Fruit fly (Drosophila melanogaster) whole organism, embryonic: Measurements from ENCODE around the gene CG13031.

Experiments used
- CG10147 ChIP-seq: fragments of 200-800 bp; sonication (Bioruptor generic); optimal IDR thresholded peaks from 2 replicates; lab custom pipeline; 2019; ENCODE audit warnings: missing biosample characterization, mild to moderate bottlenecking, missing genetic modification characterization, moderate library complexity
- CG10654 ChIP-seq: fragments of 200-800 bp; sonication (Bioruptor generic); optimal IDR thresholded peaks from 2 replicates; lab custom pipeline; 2016; ENCODE audit warnings: missing biosample characterization, missing genetic modification characterization
- CG11695 ChIP-seq: fragments of 200-800 bp; sonication (Bioruptor generic); IDR thresholded peaks from 3 replicates; pipeline ENCODE4 v1.3.6; 2022; ENCODE audit warnings: missing biosample characterization, missing genetic modification characterization
- CG12155 ChIP-seq: fragments of 200-800 bp; sonication (Bioruptor generic); optimal IDR thresholded peaks from 3 replicates; lab custom pipeline; 2016; ENCODE audit warnings: missing biosample characterization, missing genetic modification characterization
- CG13624 ChIP-seq: fragments of 200-800 bp; sonication (Bioruptor generic); optimal IDR thresholded peaks from 2 replicates; lab custom pipeline; 2016; ENCODE audit warnings: missing biosample characterization, missing genetic modification characterization
- CG15601 ChIP-seq: fragments of 200-800 bp; sonication (Bioruptor generic); optimal IDR thresholded peaks from 3 replicates; lab custom pipeline; 2019; ENCODE audit warnings: missing biosample characterization, mild to moderate bottlenecking, missing genetic modification characterization, moderate library complexity
- CG17186 ChIP-seq: fragments of 200-800 bp; sonication (Bioruptor generic); optimal IDR thresholded peaks from 3 replicates; lab custom pipeline; 2017; ENCODE audit warnings: missing biosample characterization, missing genetic modification reagents, missing genetic modification characterization
- CG1792 ChIP-seq: fragments of 200-800 bp; sonication (Bioruptor generic); optimal IDR thresholded peaks from 2 replicates; lab custom pipeline; 2016; ENCODE audit warnings: missing biosample characterization, missing genetic modification characterization
- CG18764 ChIP-seq: fragments of 200-800 bp; sonication (Bioruptor generic); optimal IDR thresholded peaks from 3 replicates; lab custom pipeline; 2016; ENCODE audit warnings: missing biosample characterization, missing genetic modification characterization
- CG2199 ChIP-seq: fragments of 200-800 bp; sonication (Bioruptor generic); IDR thresholded peaks from 3 replicates; pipeline ENCODE4 v1.3.6; 2022; ENCODE audit warnings: missing biosample characterization, missing genetic modification characterization
- CG31388 ChIP-seq: fragments of 200-800 bp; sonication (Bioruptor generic); optimal IDR thresholded peaks from 2 replicates; lab custom pipeline; 2016; ENCODE audit warnings: missing biosample characterization, missing genetic modification characterization
- CG34376 ChIP-seq: fragments of 200-800 bp; sonication (Bioruptor generic); optimal IDR thresholded peaks from 2 replicates; lab custom pipeline; 2018; ENCODE audit warnings: missing biosample characterization, mild to moderate bottlenecking, missing genetic modification characterization
- CG4424 ChIP-seq: fragments of 200-800 bp; sonication (Bioruptor generic); optimal IDR thresholded peaks from 3 replicates; lab custom pipeline; 2016; ENCODE audit warnings: missing biosample characterization, missing genetic modification characterization
- CG6175 ChIP-seq: fragments of 200-800 bp; sonication (Bioruptor generic); IDR thresholded peaks from 3 replicates; pipeline ENCODE4 v1.3.6; 2022; ENCODE audit warnings: missing biosample characterization, missing genetic modification characterization
- CG6272 ChIP-seq: fragments of 200-800 bp; sonication (Bioruptor generic); IDR thresholded peaks from 2 replicates; pipeline ENCODE4 v1.3.6; 2022; ENCODE audit warnings: missing biosample characterization, missing genetic modification characterization
- CG6765 ChIP-seq: fragments of 200-800 bp; sonication (Bioruptor generic); optimal IDR thresholded peaks from 3 replicates; lab custom pipeline; 2017; ENCODE audit warnings: missing biosample characterization, mild to moderate bottlenecking, missing genetic modification characterization
- CG9797 ChIP-seq: fragments of 200-800 bp; sonication (Bioruptor generic); optimal IDR thresholded peaks from 3 replicates; lab custom pipeline; 2018; ENCODE audit warnings: missing biosample characterization, mild to moderate bottlenecking, missing genetic modification characterization
- D ChIP-seq, 2 experiments: fragments of 200-800 bp in 1 of 2; fragments of >200 bp in 1 of 2; sonication (Bioruptor generic) in 1 of 2; optimal IDR thresholded peaks; 2 replicates in 1 of 2; 3 replicates in 1 of 2; lab custom pipeline; 2017; ENCODE audit warnings: mild to moderate bottlenecking in 1 of 2, missing biosample characterization in 1 of 2, missing genetic modification characterization in 1 of 2, missing genetic modification reagents in 1 of 2
- Drgx ChIP-seq: fragments of 200-800 bp; sonication (Bioruptor generic); IDR thresholded peaks from 2 replicates; pipeline ENCODE4 v1.3.6; 2022; ENCODE audit warnings: missing biosample characterization, missing genetic modification characterization
- Elba2 ChIP-seq: fragments of 200-800 bp; sonication (Bioruptor generic); optimal IDR thresholded peaks from 3 replicates; lab custom pipeline; 2016; ENCODE audit warnings: missing biosample characterization, missing genetic modification characterization
- Gug ChIP-seq: fragments of 200-800 bp; sonication (Bioruptor generic); IDR thresholded peaks from 4 replicates; pipeline ENCODE4 v1.3.6; 2022; ENCODE audit warnings: missing biosample characterization, missing genetic modification characterization
- HmgZ ChIP-seq: fragments of 200-800 bp; sonication (Bioruptor generic); optimal IDR thresholded peaks from 2 replicates; lab custom pipeline; 2018; ENCODE audit warnings: missing biosample characterization, mild to moderate bottlenecking, missing genetic modification characterization
- MTF-1 ChIP-seq: fragments of 200-800 bp; sonication (Bioruptor generic); optimal IDR thresholded peaks from 2 replicates; lab custom pipeline; 2018; ENCODE audit warnings: missing biosample characterization, mild to moderate bottlenecking, missing genetic modification characterization, borderline replicate concordance
- Sox100B ChIP-seq: fragments of 200-800 bp; sonication (Bioruptor generic); optimal IDR thresholded peaks from 3 replicates; lab custom pipeline; 2018; ENCODE audit warnings: missing biosample characterization, mild to moderate bottlenecking, missing genetic modification characterization
- bsh ChIP-seq, 2 experiments: fragments of 200-800 bp; sonication (Bioruptor generic); optimal IDR thresholded peaks; 2 replicates each; lab custom pipeline; 2017 to 2018; ENCODE audit warnings: mild to moderate bottlenecking in 2 of 2, missing biosample characterization in 2 of 2, missing genetic modification characterization in 2 of 2, moderate library complexity in 1 of 2
- dmrt11E ChIP-seq: fragments of 200-800 bp; sonication (Bioruptor generic); optimal IDR thresholded peaks from 3 replicates; lab custom pipeline; 2018; ENCODE audit warnings: missing biosample characterization, mild to moderate bottlenecking, missing genetic modification characterization, moderate library complexity
- ems ChIP-seq: fragments of 200-800 bp; sonication (Bioruptor generic); optimal IDR thresholded peaks from 3 replicates; lab custom pipeline; 2016; ENCODE audit warnings: missing biosample characterization, missing genetic modification characterization
- her ChIP-seq: fragments of 200-800 bp; sonication (Bioruptor generic); optimal IDR thresholded peaks from 2 replicates; lab custom pipeline; 2016; ENCODE audit warnings: missing biosample characterization, missing genetic modification characterization
- kay ChIP-seq: fragments of 200-800 bp; sonication (Bioruptor generic); optimal IDR thresholded peaks from 2 replicates; lab custom pipeline; 2016; ENCODE audit warnings: missing biosample characterization, missing genetic modification characterization
- ken ChIP-seq: fragments of 200-800 bp; sonication (Bioruptor generic); IDR thresholded peaks from 3 replicates; pipeline ENCODE4 v1.3.6; 2022; ENCODE audit warnings: missing biosample characterization, missing genetic modification characterization
- nerfin-2 ChIP-seq: fragments of 200-800 bp; sonication (Bioruptor generic); IDR thresholded peaks from 2 replicates; pipeline ENCODE4 v1.3.6; 2022; ENCODE audit warnings: missing biosample characterization, missing genetic modification characterization; ENCODE audit not compliant: partially characterized antibody
- oc ChIP-seq: fragments of 200-800 bp; sonication (Bioruptor generic); optimal IDR thresholded peaks from 2 replicates; lab custom pipeline; 2018; ENCODE audit warnings: missing biosample characterization, mild to moderate bottlenecking, missing genetic modification characterization, moderate library complexity
- peb ChIP-seq: fragments of 200-800 bp; sonication (Bioruptor generic); IDR thresholded peaks from 2 replicates; pipeline ENCODE4 v1.3.6; 2022; ENCODE audit warnings: missing biosample characterization, missing genetic modification characterization
- phol ChIP-seq: fragments of 200-800 bp; sonication (Bioruptor generic); optimal IDR thresholded peaks from 3 replicates; lab custom pipeline; 2018; ENCODE audit warnings: missing biosample characterization, mild to moderate bottlenecking, missing genetic modification characterization, moderate library complexity
- prd ChIP-seq, 3 experiments: fragments of >200 bp in 2 of 3; fragments of 200-800 bp in 1 of 3; sonication (Bioruptor generic) in 1 of 3; optimal IDR thresholded peaks in 2 of 3; IDR thresholded peaks in 1 of 3; 2 replicates in 2 of 3; 3 replicates in 1 of 3; pipeline versions ENCODE4 v1.3.6 to Lab custom; 2017 to 2022; ENCODE audit warnings: missing biosample characterization in 1 of 3, missing genetic modification characterization in 1 of 3
- sens ChIP-seq: fragments of 200-800 bp; sonication (Bioruptor generic); peaks from one replicate; lab custom pipeline; 2016; ENCODE audit warnings: missing biosample characterization, missing genetic modification characterization
- seq ChIP-seq: fragments of 200-800 bp; sonication (Bioruptor generic); IDR thresholded peaks from 2 replicates; pipeline ENCODE4 v1.3.6; 2022; ENCODE audit warnings: missing biosample characterization, missing genetic modification characterization
- stc ChIP-seq: fragments of 200-800 bp; sonication (Bioruptor generic); IDR thresholded peaks from 2 replicates; pipeline ENCODE4 v1.3.6; 2022; ENCODE audit warnings: missing biosample characterization, missing genetic modification characterization
- tll ChIP-seq, 2 experiments: fragments of 200-800 bp in 1 of 2; fragments of >200 bp in 1 of 2; sonication (Bioruptor generic) in 1 of 2; optimal IDR thresholded peaks; 2 replicates each; lab custom pipeline; 2017 to 2019; ENCODE audit warnings: missing biosample characterization in 2 of 2, missing genetic modification characterization in 2 of 2, mild to moderate bottlenecking in 1 of 2, moderate library complexity in 1 of 2
- vnd ChIP-seq: fragments of 200-800 bp; sonication (Bioruptor generic); IDR thresholded peaks from 3 replicates; pipeline ENCODE4 v1.3.6; 2022; ENCODE audit warnings: missing biosample characterization, missing genetic modification characterization; ENCODE audit not compliant: partially characterized antibody

The CG13031 gene

dm6 chr3L:16760274-16760673 lies 35.6 kb downstream of the CG13031 start (continued):
- TF ChIP-seq HmgZ (tag; lab: Kevin White, UChicago) = no peak
- no peak for TF ChIP-seq CG18764 (GFP tag; lab: Kevin White, UChicago)
- no peak for TF ChIP-seq stc (GFP tag; lab: Robert Waterston, UW)
- no peak for TF ChIP-seq CG10654
- no peak for TF ChIP-seq seq (GFP tag; lab: Robert Waterston, UW)
- TF ChIP-seq MTF-1 = no peak
- TF ChIP-seq nerfin-2 (GFP tag; lab: Robert Waterston, UW) = no peak
- TF ChIP-seq CG31388 (GFP tag; lab: Kevin White, UChicago) = no peak
- no peak for TF ChIP-seq her (GFP tag; lab: Kevin White, UChicago)
- TF ChIP-seq CG1792 (GFP tag; lab: Kevin White, UChicago) = no peak
- TF ChIP-seq CG6175 (GFP tag; lab: Robert Waterston, UW) = no peak
- no peak for TF ChIP-seq CG11695
- TF ChIP-seq CG9797 (GFP tag; lab: Kevin White, UChicago) = no peak
- TF ChIP-seq CG10147 = no peak
- no peak for TF ChIP-seq ems (GFP tag; lab: Kevin White, UChicago)
- TF ChIP-seq CG6765 (GFP tag; lab: Kevin White, UChicago) = no peak

- TF ChIP-seq CG6272 (GFP tag; lab: Robert Waterston, UW) (no peak), ken (no peak), sens (GFP tag; lab: Kevin White, UChicago) (peak; percentile 1), CG34376 (GFP tag; lab: Kevin White, UChicago) (no peak), dmrt11E (tag; lab: Kevin White, UChicago) (peak; percentile 18), bsh (GFP tag; optimal IDR thresholded peaks at IDR 0.05; lab: Kevin White, UChicago) (peak; percentile 9 to 64), CG13624 (GFP tag; lab: Kevin White, UChicago) (no peak), Gug (GFP tag; lab: Robert Waterston, UW) (no peak), CG12155 (GFP tag; lab: Kevin White, UChicago) (no peak), her (GFP tag; lab: Kevin White, UChicago) (no peak), phol (tag; lab: Kevin White, UChicago) (peak; percentile 4), CG31388 (GFP tag; lab: Kevin White, UChicago) (no peak), oc (tag; lab: Kevin White, UChicago) (no peak), kay (no peak), CG2199 (GFP tag; lab: Robert Waterston, UW) (peak; percentile 84; the same call in 1 of the 3 replicates), CG17186 (no peak), Drgx (peak; percentile 30; the same call in 1 of the 2 replicates), D (optimal IDR thresholded peaks at IDR 0.05; lab: Kevin White, UChicago) (peak; percentile 58), D (GFP tag; optimal IDR thresholded peaks at IDR 0.05; lab: Kevin White, UChicago) (no peak), Elba2 (GFP tag; lab: Kevin White, UChicago) (peak; percentile 21), vnd (GFP tag; lab: Robert Waterston, UW) (no peak), prd (optimal IDR thresholded peaks at IDR 0.05; lab: Kevin White, UChicago) (no peak), prd (GFP tag; IDR thresholded peaks at IDR 0.05; lab: Robert Waterston, UW) (0 out of 3 replicates have a peak, but pooled peaks have one; percentile 9), CG6175 (GFP tag; lab: Robert Waterston, UW) (no peak), CG4424 (GFP tag; lab: Kevin White, UChicago) (no peak), peb (no peak), Sox100B (GFP tag; lab: Kevin White, UChicago) (no peak), tll (GFP tag; optimal IDR thresholded peaks at IDR 0.05; lab: Kevin White, UChicago) (peak in 1 of 2 experiments; percentile 7), CG15601 (tag; lab: Kevin White, UChicago) (no peak)
These were observed 37.7 kb downstream of the CG13031 start for dm6 chr3L:16762203-16762997.
